Worm (Caenorhabditis elegans) whole organism, L1 larva: ENCODE measurements around the gene srw-117.

Experiments used
- C16A3.4 ChIP-seq: fragments of 150-350 bp; optimal IDR thresholded peaks from 2 replicates; lab custom pipeline; 2014; ENCODE audit warnings: missing biosample characterization, missing genetic modification characterization
- ceh-63 ChIP-seq: fragments of 200-800 bp; sonication (Bioruptor generic); optimal IDR thresholded peaks from 2 replicates; lab custom pipeline; 2018; ENCODE audit warnings: mild to moderate bottlenecking, missing genetic modification characterization, missing compliant biosample characterization
- ceh-82 ChIP-seq, 3 experiments: fragments of 150-350 bp in 1 of 3; sonication (generic microtip) in 2 of 3; optimal IDR thresholded peaks; 2 replicates each; lab custom pipeline; 2014 to 2017; ENCODE audit warnings: missing biosample characterization in 3 of 3, missing genetic modification characterization in 3 of 3
- ces-1 ChIP-seq: fragments of 150-350 bp; optimal IDR thresholded peaks from 2 replicates; lab custom pipeline; 2014; ENCODE audit warnings: missing biosample characterization, missing genetic modification reagents, missing genetic modification characterization
- efl-1 ChIP-seq, 4 experiments: fragments of 150-350 bp; optimal IDR thresholded peaks in 3 of 4; peaks in 1 of 4; 1 replicate in 1 of 4; 2 replicates in 3 of 4; lab custom pipeline; 2014; ENCODE audit warnings: missing biosample characterization in 2 of 4, missing genetic modification characterization in 2 of 4, missing genetic modification reagents in 2 of 4
- efl-3 ChIP-seq: fragments of 200-800 bp; sonication (Bioruptor generic); optimal IDR thresholded peaks from 2 replicates; lab custom pipeline; 2018; ENCODE audit warnings: mild to moderate bottlenecking, missing genetic modification characterization, missing compliant biosample characterization
- egl-13 ChIP-seq: sonication (generic microtip); optimal IDR thresholded peaks from 2 replicates; lab custom pipeline; 2016; ENCODE audit warnings: missing genotype, missing genetic modification reagents, missing genetic modification characterization, missing compliant biosample characterization
- elt-2 ChIP-seq: sonication (generic microtip); optimal IDR thresholded peaks from 2 replicates; lab custom pipeline; 2016; ENCODE audit warnings: missing genetic modification characterization, mild to moderate bottlenecking, inconsistent platforms, missing compliant biosample characterization, missing genetic modification reagents
- fkh-10 ChIP-seq: sonication (generic microtip); optimal IDR thresholded peaks from 2 replicates; lab custom pipeline; 2017; ENCODE audit warnings: missing biosample characterization, missing genetic modification reagents, missing genetic modification characterization
- fkh-4 ChIP-seq: sonication (generic microtip); optimal IDR thresholded peaks from 2 replicates; lab custom pipeline; 2016; ENCODE audit warnings: missing compliant biosample characterization, missing genetic modification characterization, borderline replicate concordance
- grh-1 ChIP-seq: fragments of 200-800 bp; sonication (Bioruptor generic); IDR thresholded peaks from 2 replicates; pipeline ENCODE4 v1.3.6; 2022; ENCODE audit warnings: missing genetic modification reagents, missing genetic modification characterization, missing compliant biosample characterization
- lin-15B ChIP-seq: fragments of 150-350 bp; sonication (generic microtip); optimal IDR thresholded peaks from 3 replicates; lab custom pipeline; 2014; ENCODE audit warnings: missing biosample characterization, missing genetic modification characterization
- lin-35 ChIP-seq, 2 experiments: fragments of 150-350 bp; optimal IDR thresholded peaks; 2 replicates each; lab custom pipeline; 2014; ENCODE audit warnings: missing biosample characterization in 2 of 2, missing genetic modification characterization in 2 of 2, missing genetic modification reagents in 2 of 2
- mab-9 ChIP-seq: fragments of 200-800 bp; sonication (Bioruptor generic); IDR thresholded peaks from 2 replicates; pipeline ENCODE4 v1.3.6; 2022; ENCODE audit warnings: missing genetic modification reagents, missing genetic modification characterization, missing compliant biosample characterization
- mep-1 ChIP-seq: fragments of 150-350 bp; optimal IDR thresholded peaks from 2 replicates; lab custom pipeline; 2014; ENCODE audit warnings: missing biosample characterization, missing genetic modification characterization
- nhr-12 ChIP-seq: sonication (generic microtip); optimal IDR thresholded peaks from 2 replicates; lab custom pipeline; 2017; ENCODE audit warnings: missing biosample characterization, missing genetic modification characterization
- nhr-19 ChIP-seq: fragments of 200-800 bp; sonication (Bioruptor generic); conservative IDR thresholded peaks from 2 replicates; pipeline ENCODE4 v1.3.6; 2022; ENCODE audit warnings: missing genetic modification characterization, missing compliant biosample characterization
- nhr-20 ChIP-seq: sonication (generic microtip); optimal IDR thresholded peaks from 2 replicates; lab custom pipeline; 2016; ENCODE audit warnings: mild to moderate bottlenecking, missing genetic modification characterization, missing compliant biosample characterization
- nhr-237 ChIP-seq: fragments of 150-350 bp; optimal IDR thresholded peaks from 2 replicates; lab custom pipeline; 2014; ENCODE audit warnings: missing biosample characterization, missing genetic modification characterization
- nhr-77 ChIP-seq: fragments of 150-350 bp; optimal IDR thresholded peaks from 2 replicates; lab custom pipeline; 2014; ENCODE audit warnings: missing biosample characterization, missing genetic modification characterization
- nhr-85 ChIP-seq: sonication (generic microtip); peaks from one replicate; lab custom pipeline; 2016; ENCODE audit warnings: missing genetic modification characterization, inconsistent platforms, missing compliant biosample characterization
- pax-3 ChIP-seq: fragments of 200-800 bp; sonication (Bioruptor generic); optimal IDR thresholded peaks from 2 replicates; lab custom pipeline; 2018; ENCODE audit warnings: mild to moderate bottlenecking, missing genetic modification characterization, moderate library complexity, missing compliant biosample characterization
- sptf-1 ChIP-seq: fragments of 150-350 bp; optimal IDR thresholded peaks from 2 replicates; lab custom pipeline; 2014; ENCODE audit warnings: missing biosample characterization, missing genetic modification characterization
- sup-37 ChIP-seq: fragments of 200-800 bp; sonication (Bioruptor generic); optimal IDR thresholded peaks from 2 replicates; lab custom pipeline; 2018; ENCODE audit warnings: mild to moderate bottlenecking, missing genetic modification characterization, missing compliant biosample characterization
- tbx-2 ChIP-seq: sonication (generic microtip); optimal IDR thresholded peaks from 2 replicates; lab custom pipeline; 2016; ENCODE audit warnings: missing genetic modification characterization, missing compliant biosample characterization
- unc-62 ChIP-seq: fragments of 150-350 bp; optimal IDR thresholded peaks from 2 replicates; lab custom pipeline; 2014; ENCODE audit warnings: missing biosample characterization, missing genetic modification reagents, missing genetic modification characterization
- unc-98 ChIP-seq: fragments of 200-800 bp; sonication (Bioruptor generic); IDR thresholded peaks from 2 replicates; pipeline ENCODE4 v1.3.6; 2022; ENCODE audit warnings: missing genetic modification characterization, missing compliant biosample characterization
- xbp-1 ChIP-seq: sonication (generic microtip); optimal IDR thresholded peaks from 2 replicates; lab custom pipeline; 2016; ENCODE audit warnings: missing genetic modification characterization, missing compliant biosample characterization
- zag-1 ChIP-seq: fragments of 150-350 bp; optimal IDR thresholded peaks from 2 replicates; lab custom pipeline; 2014; ENCODE audit warnings: missing biosample characterization, missing genetic modification characterization
- zip-4 ChIP-seq: fragments of 200-800 bp; sonication (Bioruptor generic); optimal IDR thresholded peaks from 2 replicates; lab custom pipeline; 2018; ENCODE audit warnings: mild to moderate bottlenecking, missing genetic modification characterization, moderate library complexity, missing compliant biosample characterization

The srw-117 gene

ce11 chrV:2996105-2996504 is 12.9 kb upstream of the srw-117 start, which contains the start of gene srw-120:
Gene srw-120 (minus strand): TSS chrV:2996205.
- TF ChIP-seq C16A3.4: no peak
- no peak for TF ChIP-seq ceh-82 (tag; optimal IDR thresholded peaks at IDR 0.05; lab: Kevin White, UChicago)
- no peak for TF ChIP-seq nhr-85 (tag; lab: Kevin White, UChicago)
- TF ChIP-seq lin-15B (tag; lab: Kevin White, UChicago): no peak
- no peak for TF ChIP-seq tbx-2 (tag; lab: Kevin White, UChicago)
- no peak for TF ChIP-seq efl-3 (GFP tag; lab: Kevin White, UChicago)
- no peak for TF ChIP-seq nhr-237 (tag; lab: Kevin White, UChicago)
- TF ChIP-seq zag-1: no peak
- TF ChIP-seq fkh-10 (GFP tag; lab: Kevin White, UChicago): no peak
- no peak for TF ChIP-seq nhr-19 (GFP tag; lab: Robert Waterston, UW)
- no peak for TF ChIP-seq ces-1 (GFP tag; lab: Kevin White, UChicago)

- TF ChIP-seq grh-1 (GFP tag; lab: Robert Waterston, UW) (no peak), efl-1 (optimal IDR thresholded peaks at IDR 0.05; lab: Kevin White, UChicago) (no peak), efl-1 (GFP tag; optimal IDR thresholded peaks at IDR 0.05 in 1 of 2; lab: Kevin White, UChicago) (no peak)
Measured at ce11 chrV:2993816-2994215, 10.6 kb upstream of the srw-117 start, which contains the start of gene srw-115. Gene srw-115 (minus strand): TSS chrV:2993916.

DNA sequence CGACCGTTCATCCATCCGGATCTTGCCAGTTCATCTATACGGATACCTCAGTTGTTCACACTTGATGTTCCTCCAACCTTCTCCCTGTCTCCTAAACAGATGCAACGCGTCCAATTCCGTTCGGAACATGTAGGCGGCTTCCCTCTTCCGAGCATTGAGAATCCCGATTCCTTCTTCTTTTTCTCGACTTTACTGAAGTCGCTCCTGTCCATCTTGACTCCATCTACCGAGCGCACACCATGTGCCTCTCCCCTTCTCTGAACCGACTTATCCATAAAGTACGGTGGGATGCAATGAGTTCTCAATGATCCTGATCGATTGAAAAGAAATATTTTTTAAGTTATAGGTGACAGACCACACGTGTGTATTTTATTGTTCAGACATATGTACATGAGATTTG is 8.8 kb upstream of the srw-117 start:
- TF ChIP-seq mep-1 (tag; lab: Kevin White, UChicago) (no peak), zip-4 (GFP tag; lab: Kevin White, UChicago) (no peak), nhr-12 (no peak), nhr-20 (tag; lab: Kevin White, UChicago) (no peak), elt-2 (no peak), pax-3 (tag; lab: Kevin White, UChicago) (no peak), grh-1 (GFP tag; lab: Robert Waterston, UW) (no peak), lin-35 (GFP tag; optimal IDR thresholded peaks at IDR 0.05; lab: Kevin White, UChicago) (no peak), unc-98 (GFP tag; lab: Robert Waterston, UW) (no peak), C16A3.4 (no peak), ces-1 (GFP tag; lab: Kevin White, UChicago) (no peak)

- TF ChIP-seq xbp-1 (tag; lab: Kevin White, UChicago) (no peak), ceh-63 (GFP tag; lab: Kevin White, UChicago) (no peak), sptf-1 (no peak), sup-37 (GFP tag; lab: Kevin White, UChicago) (no peak), nhr-77 (tag; lab: Kevin White, UChicago) (no peak), efl-1 (optimal IDR thresholded peaks at IDR 0.05; lab: Kevin White, UChicago) (no peak), efl-1 (GFP tag; optimal IDR thresholded peaks at IDR 0.05 in 1 of 2; lab: Kevin White, UChicago) (no peak), egl-13 (tag; lab: Kevin White, UChicago) (no peak)
Measured at ce11 chrV:2991485-2991884, 8.2 kb upstream of the srw-117 start, which contains the start of gene srw-121. Gene srw-121 (minus strand): TSS chrV:2991585.

DNA sequence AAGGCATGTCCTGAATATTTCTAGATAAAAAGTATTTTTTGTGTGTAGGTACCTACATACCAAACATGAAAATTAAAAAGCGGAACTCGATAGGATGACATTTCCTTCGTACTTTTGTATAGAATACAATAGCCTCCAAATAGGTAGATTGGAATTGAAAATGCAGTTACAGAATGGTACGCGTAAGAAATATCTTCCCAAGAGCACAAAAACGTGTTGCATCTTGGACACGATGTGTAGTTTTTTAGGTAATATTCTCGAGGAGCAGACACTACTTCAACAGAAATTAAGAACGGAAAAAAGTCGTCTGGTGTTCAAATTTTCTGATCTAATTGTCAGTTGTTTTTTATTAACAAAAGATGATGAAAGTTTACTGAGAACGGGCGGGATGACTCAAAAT is 4.2 kb upstream of the srw-117 start, which contains the start of gene srh-85:
srh-85 (minus strand) TSS at position 101 of the 400 bp plus-strand sequence.
- TF ChIP-seq fkh-10 (GFP tag; lab: Kevin White, UChicago) (no peak), elt-2 (no peak), unc-62 (GFP tag; lab: Kevin White, UChicago) (no peak), efl-1 (optimal IDR thresholded peaks at IDR 0.05; lab: Kevin White, UChicago) (no peak), efl-1 (GFP tag; optimal IDR thresholded peaks at IDR 0.05 in 1 of 2; lab: Kevin White, UChicago) (peak in 1 of 2 experiments; percentile 62), nhr-20 (tag; lab: Kevin White, UChicago) (no peak)
- TF ChIP-seq, all 84 proteins: peak for 1

DNA sequence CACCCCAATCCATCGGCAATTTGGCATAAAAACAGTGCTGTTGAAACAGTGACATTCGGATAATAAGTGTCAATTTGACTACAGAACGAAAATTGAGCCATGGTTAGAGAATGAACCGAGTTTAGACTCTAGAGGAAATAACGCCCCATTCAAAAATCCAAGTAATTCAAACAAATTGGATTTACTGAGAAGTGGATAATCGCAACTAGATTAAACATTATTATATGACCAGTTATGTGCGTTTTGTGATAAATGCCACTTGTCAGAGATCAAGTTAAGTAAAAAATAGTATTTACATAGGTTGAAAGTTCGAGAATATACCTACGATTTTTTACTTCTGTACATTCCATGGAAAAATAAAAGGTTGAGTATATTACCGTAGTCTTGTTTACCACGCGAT is 2.1 kb upstream of the srw-117 start, which contains the start of gene srw-139:
srw-139 (minus strand) TSS at position 101 of the 400 bp plus-strand sequence.
- TF ChIP-seq egl-13 (tag; lab: Kevin White, UChicago): no peak
- TF ChIP-seq nhr-77 (tag; lab: Kevin White, UChicago): no peak
- TF ChIP-seq fkh-4 (tag; lab: Kevin White, UChicago): no peak
- no peak for TF ChIP-seq mab-9 (GFP tag; lab: Robert Waterston, UW)
- TF ChIP-seq mep-1 (tag; lab: Kevin White, UChicago): no peak
- no peak for TF ChIP-seq nhr-20 (tag; lab: Kevin White, UChicago)
